Worm (Caenorhabditis elegans) whole organism, mixed stage, embryonic: Measurements from ENCODE around the gene F46F5.7.

ENCODE experiments used
- cnd-1 ChIP-seq: fragments of 200-800 bp; sonication (Bioruptor generic); optimal IDR thresholded peaks from 2 replicates; lab custom pipeline; 2018; ENCODE audit warnings: mild to moderate bottlenecking, missing genetic modification characterization, missing compliant biosample characterization
- elt-1 ChIP-seq: sonication (generic microtip); optimal IDR thresholded peaks from 2 replicates; lab custom pipeline; 2017; ENCODE audit warnings: missing genetic modification characterization, mild to moderate bottlenecking, missing compliant biosample characterization, antibody characterized with exemption, moderate library complexity, borderline replicate concordance; ENCODE audit not compliant: insufficient read depth
- elt-3 ChIP-seq: fragments of 150-350 bp; optimal IDR thresholded peaks from 2 replicates; lab custom pipeline; 2014; ENCODE audit warnings: missing biosample characterization, missing genetic modification characterization
- ham-2 ChIP-seq: fragments of 200-800 bp; sonication (Bioruptor generic); optimal IDR thresholded peaks from 2 replicates; lab custom pipeline; 2018; ENCODE audit warnings: mild to moderate bottlenecking, missing genetic modification characterization, missing compliant biosample characterization
- hlh-1 ChIP-seq: fragments of 150-350 bp; optimal IDR thresholded peaks from 2 replicates; lab custom pipeline; 2014; ENCODE audit warnings: missing biosample characterization, missing genetic modification reagents, missing genetic modification characterization
- lsy-2 ChIP-seq: fragments of 150-350 bp; optimal IDR thresholded peaks from 2 replicates; lab custom pipeline; 2014; ENCODE audit warnings: missing biosample characterization, missing genetic modification characterization
- mep-1 ChIP-seq: fragments of 150-350 bp; optimal IDR thresholded peaks from 2 replicates; lab custom pipeline; 2017; ENCODE audit warnings: missing biosample characterization, missing genetic modification reagents, missing genetic modification characterization, inconsistent platforms
- nhr-237 ChIP-seq: fragments of 150-350 bp; optimal IDR thresholded peaks from 2 replicates; lab custom pipeline; 2014; ENCODE audit warnings: missing biosample characterization, missing genetic modification characterization
- nhr-28 ChIP-seq: fragments of 150-350 bp; optimal IDR thresholded peaks from 2 replicates; lab custom pipeline; 2014; ENCODE audit warnings: missing biosample characterization, missing genetic modification characterization
- nhr-76 ChIP-seq: sonication (generic microtip); optimal IDR thresholded peaks from 2 replicates; lab custom pipeline; 2017; ENCODE audit warnings: missing biosample characterization, missing genetic modification characterization
- sem-2 ChIP-seq: fragments of 200-800 bp; sonication (Bioruptor generic); optimal IDR thresholded peaks from 2 replicates; lab custom pipeline; 2018; ENCODE audit warnings: mild to moderate bottlenecking, missing genetic modification characterization, missing compliant biosample characterization
- sptf-1 ChIP-seq: sonication (generic microtip); optimal IDR thresholded peaks from 2 replicates; lab custom pipeline; 2017; ENCODE audit warnings: mild to moderate bottlenecking, missing genetic modification characterization, moderate library complexity, missing compliant biosample characterization
- tbx-8 ChIP-seq: fragments of 200-800 bp; sonication (Bioruptor generic); optimal IDR thresholded peaks from 2 replicates; lab custom pipeline; 2018; ENCODE audit warnings: mild to moderate bottlenecking, missing genetic modification characterization, moderate library complexity, missing compliant biosample characterization

DNA sequence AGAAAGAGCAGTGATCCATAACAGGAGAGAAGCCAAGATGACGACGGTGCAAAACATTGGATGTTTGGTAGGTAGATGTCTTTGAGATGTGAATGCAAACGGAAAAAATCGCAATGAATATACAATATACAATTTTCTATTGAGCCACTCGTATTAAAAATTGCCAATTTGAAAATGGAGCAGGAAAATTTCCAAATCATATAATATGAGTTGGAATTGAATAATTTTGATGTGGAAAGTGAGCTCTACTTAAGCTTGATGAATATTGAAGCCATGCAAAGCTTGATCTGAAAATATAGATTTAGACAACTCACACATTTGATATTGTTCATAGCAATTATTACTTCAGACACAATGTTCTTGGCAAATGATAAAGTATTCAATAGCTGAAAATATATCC is 18.0 kb upstream of the F46F5.7 start, which contains the start of gene F28A10.8:
- TF ChIP-seq sptf-1 (no peak), hlh-1 (tag; lab: Kevin White, UChicago) (no peak), lsy-2 (tag; lab: Kevin White, UChicago) (no peak), elt-3 (tag; lab: Kevin White, UChicago) (no peak), elt-1 (tag; lab: Kevin White, UChicago) (no peak), tbx-8 (GFP tag; lab: Kevin White, UChicago) (no peak), mep-1 (tag; lab: Kevin White, UChicago) (no peak), cnd-1 (tag; lab: Kevin White, UChicago) (no peak), nhr-28 (tag; lab: Kevin White, UChicago) (no peak), nhr-76 (no peak), ham-2 (no peak), sem-2 (no peak), nhr-237 (tag; lab: Kevin White, UChicago) (no peak)
